Fruit fly (Drosophila melanogaster) whole organism, embryonic: Measurements from ENCODE around the gene Jhbp7.

Experiments
- Atf6 ChIP-seq: fragments of 200-800 bp; sonication (Bioruptor generic); IDR thresholded peaks from 2 replicates; pipeline ENCODE4 v1.3.6; 2022; ENCODE audit warnings: missing biosample characterization, missing genetic modification characterization
- BEAF-32 ChIP-seq: fragments of 200-800 bp; sonication (Bioruptor generic); optimal IDR thresholded peaks from 3 replicates; lab custom pipeline; 2017; ENCODE audit warnings: missing biosample characterization, missing genetic modification characterization, mild to moderate bottlenecking, moderate library complexity, missing genetic modification reagents
- Bdp1 ChIP-seq: fragments of 200-800 bp; sonication (Bioruptor generic); optimal IDR thresholded peaks from 3 replicates; lab custom pipeline; 2016; ENCODE audit warnings: missing biosample characterization, missing genetic modification characterization
- Blimp-1 ChIP-seq: fragments of 200-800 bp; sonication (Bioruptor generic); optimal IDR thresholded peaks from 3 replicates; lab custom pipeline; 2018; ENCODE audit warnings: missing biosample characterization, missing genetic modification characterization, mild to moderate bottlenecking, moderate library complexity, missing genetic modification reagents
- Bteb2 ChIP-seq: fragments of 200-800 bp; sonication (Bioruptor generic); optimal IDR thresholded peaks from 2 replicates; lab custom pipeline; 2016; ENCODE audit warnings: missing biosample characterization, missing genetic modification characterization
- CG10267 ChIP-seq: fragments of 200-800 bp; sonication (Bioruptor generic); optimal IDR thresholded peaks from 2 replicates; lab custom pipeline; 2018; ENCODE audit warnings: missing biosample characterization, mild to moderate bottlenecking, missing genetic modification characterization, moderate library complexity
- CG10431 ChIP-seq: fragments of 200-800 bp; sonication (Bioruptor generic); optimal IDR thresholded peaks from 3 replicates; lab custom pipeline; 2018; ENCODE audit warnings: missing biosample characterization, mild to moderate bottlenecking, missing genetic modification characterization
- CG10462 ChIP-seq: fragments of 200-800 bp; sonication (Bioruptor generic); optimal IDR thresholded peaks from 2 replicates; lab custom pipeline; 2016; ENCODE audit warnings: missing biosample characterization, missing genetic modification characterization
- CG11696 ChIP-seq: fragments of 200-800 bp; sonication (Bioruptor generic); IDR thresholded peaks from 2 replicates; pipeline ENCODE4 v1.3.6; 2022; ENCODE audit warnings: missing biosample characterization, missing genetic modification characterization
- CG12744 ChIP-seq: fragments of 200-800 bp; sonication (Bioruptor generic); optimal IDR thresholded peaks from 2 replicates; lab custom pipeline; 2016; ENCODE audit warnings: missing biosample characterization, missing genetic modification characterization
- CG12769 ChIP-seq: fragments of 200-800 bp; sonication (Bioruptor generic); optimal IDR thresholded peaks from 2 replicates; lab custom pipeline; 2019; ENCODE audit warnings: missing biosample characterization, mild to moderate bottlenecking, missing genetic modification characterization, moderate library complexity
- CG13894 ChIP-seq: fragments of 200-800 bp; sonication (Bioruptor generic); optimal IDR thresholded peaks from 3 replicates; lab custom pipeline; 2018; ENCODE audit warnings: missing biosample characterization, mild to moderate bottlenecking, missing genetic modification characterization, moderate library complexity
- CG17359 ChIP-seq: fragments of 200-800 bp; sonication (Bioruptor generic); optimal IDR thresholded peaks from 3 replicates; lab custom pipeline; 2018; ENCODE audit warnings: missing biosample characterization, mild to moderate bottlenecking, missing genetic modification characterization, moderate library complexity
- CG31224 ChIP-seq: fragments of 200-800 bp; sonication (Bioruptor generic); IDR thresholded peaks from 2 replicates; pipeline ENCODE4 v1.3.6; 2022; ENCODE audit warnings: missing biosample characterization, missing genetic modification characterization
- CG33557 ChIP-seq: fragments of 200-800 bp; sonication (Bioruptor generic); optimal IDR thresholded peaks from 2 replicates; lab custom pipeline; 2019; ENCODE audit warnings: missing biosample characterization, mild to moderate bottlenecking, missing genetic modification characterization, moderate library complexity
- CG4282 ChIP-seq: fragments of 200-800 bp; sonication (Bioruptor generic); optimal IDR thresholded peaks from 2 replicates; lab custom pipeline; 2016; ENCODE audit warnings: missing biosample characterization, missing genetic modification characterization
- CG43689 ChIP-seq: fragments of 200-800 bp; sonication (Bioruptor generic); IDR thresholded peaks from 2 replicates; pipeline ENCODE4 v1.3.6; 2022; ENCODE audit warnings: missing biosample characterization, missing genetic modification characterization
- CG9876 ChIP-seq: fragments of 200-800 bp; sonication (Bioruptor generic); optimal IDR thresholded peaks from 2 replicates; lab custom pipeline; 2016; ENCODE audit warnings: missing biosample characterization, missing genetic modification characterization
- CHES-1-like ChIP-seq: fragments of 200-800 bp; sonication (Bioruptor generic); optimal IDR thresholded peaks from 2 replicates; lab custom pipeline; 2016; ENCODE audit warnings: missing biosample characterization, missing genetic modification characterization
- Dad ChIP-seq: fragments of 200-800 bp; sonication (Bioruptor generic); optimal IDR thresholded peaks from 3 replicates; lab custom pipeline; 2016; ENCODE audit warnings: missing biosample characterization, missing genetic modification characterization
- Drgx ChIP-seq: fragments of 200-800 bp; sonication (Bioruptor generic); IDR thresholded peaks from 2 replicates; pipeline ENCODE4 v1.3.6; 2022; ENCODE audit warnings: missing biosample characterization, missing genetic modification characterization
- Ets97D ChIP-seq: fragments of 200-800 bp; sonication (Bioruptor generic); optimal IDR thresholded peaks from 3 replicates; lab custom pipeline; 2016; ENCODE audit warnings: missing biosample characterization, missing genetic modification characterization
- Gsc ChIP-seq: fragments of 200-800 bp; sonication (Bioruptor generic); IDR thresholded peaks from 2 replicates; pipeline ENCODE4 v1.3.6; 2022; ENCODE audit warnings: missing biosample characterization, missing genetic modification characterization
- HLHmδ ChIP-seq: fragments of 200-800 bp; sonication (Bioruptor generic); optimal IDR thresholded peaks from 2 replicates; lab custom pipeline; 2018; ENCODE audit warnings: missing biosample characterization, mild to moderate bottlenecking, missing genetic modification characterization, moderate library complexity
- Kr ChIP-seq: fragments of 200-800 bp; sonication (Bioruptor generic); optimal IDR thresholded peaks from 2 replicates; lab custom pipeline; 2017; ENCODE audit warnings: missing biosample characterization, mild to moderate bottlenecking, missing genetic modification characterization
- Lim3 ChIP-seq: fragments of 200-800 bp; sonication (Bioruptor generic); IDR thresholded peaks from 2 replicates; pipeline ENCODE4 v1.3.6; 2022; ENCODE audit warnings: missing biosample characterization, missing genetic modification characterization
- Lpt ChIP-seq: fragments of >200 bp; optimal IDR thresholded peaks from 2 replicates; lab custom pipeline; 2018; ENCODE audit warnings: missing biosample characterization, missing genetic modification characterization
- Nf-YA ChIP-seq: fragments of 200-800 bp; sonication (Bioruptor generic); IDR thresholded peaks from 2 replicates; pipeline ENCODE4 v1.3.6; 2022; ENCODE audit warnings: missing biosample characterization, missing genetic modification characterization
- Nf-YB ChIP-seq: fragments of 200-800 bp; sonication (Bioruptor generic); optimal IDR thresholded peaks from 3 replicates; lab custom pipeline; 2019; ENCODE audit warnings: missing biosample characterization, mild to moderate bottlenecking, missing genetic modification characterization, moderate library complexity
- Nf-YC ChIP-seq: fragments of 200-800 bp; optimal IDR thresholded peaks from 3 replicates; lab custom pipeline; 2019; ENCODE audit warnings: missing biosample characterization, mild to moderate bottlenecking, missing genetic modification characterization, moderate library complexity
- Oli ChIP-seq: fragments of 200-800 bp; sonication (Bioruptor generic); optimal IDR thresholded peaks from 2 replicates; lab custom pipeline; 2018; ENCODE audit warnings: missing biosample characterization, mild to moderate bottlenecking, missing genetic modification characterization, moderate library complexity
- Vsx1 ChIP-seq: fragments of 200-800 bp; sonication (Bioruptor generic); optimal IDR thresholded peaks from 2 replicates; lab custom pipeline; 2017; ENCODE audit warnings: missing biosample characterization, mild to moderate bottlenecking, missing genetic modification characterization, missing genetic modification reagents
- amos ChIP-seq: fragments of 200-800 bp; sonication (Bioruptor generic); IDR thresholded peaks from 2 replicates; pipeline ENCODE4 v1.3.6; 2022; ENCODE audit warnings: missing biosample characterization, missing genetic modification characterization; ENCODE audit not compliant: partially characterized antibody
- crc ChIP-seq: fragments of 200-800 bp; sonication (Bioruptor generic); optimal IDR thresholded peaks from 2 replicates; lab custom pipeline; 2016; ENCODE audit warnings: missing biosample characterization, missing genetic modification characterization
- dan ChIP-seq: fragments of 200-800 bp; sonication (Bioruptor generic); IDR thresholded peaks from 2 replicates; pipeline ENCODE4 v1.3.6; 2022; ENCODE audit warnings: missing biosample characterization, missing genetic modification characterization
- dm ChIP-seq: fragments of 200-800 bp; sonication (Bioruptor generic); optimal IDR thresholded peaks from 3 replicates; lab custom pipeline; 2016; ENCODE audit warnings: missing biosample characterization, missing genetic modification characterization
- en ChIP-seq: fragments of 200-800 bp; sonication (Bioruptor generic); optimal IDR thresholded peaks from 2 replicates; lab custom pipeline; 2016; ENCODE audit warnings: missing biosample characterization, missing genetic modification characterization
- eyg ChIP-seq: fragments of 200-800 bp; sonication (Bioruptor generic); optimal IDR thresholded peaks from 3 replicates; lab custom pipeline; 2016; ENCODE audit warnings: missing biosample characterization, missing genetic modification characterization
- ftz-f1 ChIP-seq: fragments of 200-800 bp; sonication (Bioruptor generic); optimal IDR thresholded peaks from 2 replicates; lab custom pipeline; 2016; ENCODE audit warnings: missing biosample characterization, missing genetic modification characterization
- gro ChIP-seq: fragments of 200-800 bp; sonication (Bioruptor generic); optimal IDR thresholded peaks from 2 replicates; lab custom pipeline; 2016; ENCODE audit warnings: missing biosample characterization, missing genetic modification characterization
- h ChIP-seq: fragments of >200 bp; optimal IDR thresholded peaks from 2 replicates; lab custom pipeline; 2017
- jing ChIP-seq: fragments of 200-800 bp; sonication (Bioruptor generic); optimal IDR thresholded peaks from 2 replicates; lab custom pipeline; 2018; ENCODE audit warnings: missing biosample characterization, mild to moderate bottlenecking, missing genetic modification characterization
- lmd ChIP-seq: fragments of 200-800 bp; sonication (Bioruptor generic); IDR thresholded peaks from 2 replicates; pipeline ENCODE4 v1.3.6; 2022; ENCODE audit warnings: missing biosample characterization, missing genetic modification characterization
- maf-S ChIP-seq: fragments of 200-800 bp; sonication (Bioruptor generic); optimal IDR thresholded peaks from 2 replicates; lab custom pipeline; 2016; ENCODE audit warnings: missing biosample characterization, missing genetic modification characterization
- oc ChIP-seq: fragments of 200-800 bp; sonication (Bioruptor generic); optimal IDR thresholded peaks from 2 replicates; lab custom pipeline; 2018; ENCODE audit warnings: missing biosample characterization, mild to moderate bottlenecking, missing genetic modification characterization, moderate library complexity
- psq ChIP-seq: fragments of 200-800 bp; sonication (Bioruptor generic); optimal IDR thresholded peaks from 2 replicates; lab custom pipeline; 2017; ENCODE audit warnings: missing biosample characterization, missing genetic modification characterization
- sna ChIP-seq: fragments of 200-800 bp; sonication (Bioruptor generic); IDR thresholded peaks from 2 replicates; pipeline ENCODE4 v1.3.6; 2022; ENCODE audit warnings: missing biosample characterization, missing genetic modification characterization; ENCODE audit not compliant: partially characterized antibody
- so ChIP-seq: fragments of 200-800 bp; sonication (Bioruptor generic); IDR thresholded peaks from 3 replicates; pipeline ENCODE4 v1.3.6; 2022; ENCODE audit warnings: missing biosample characterization, missing genetic modification characterization
- stc ChIP-seq: fragments of 200-800 bp; sonication (Bioruptor generic); IDR thresholded peaks from 2 replicates; pipeline ENCODE4 v1.3.6; 2022; ENCODE audit warnings: missing biosample characterization, missing genetic modification characterization
- tin ChIP-seq: fragments of 200-800 bp; sonication (Bioruptor generic); optimal IDR thresholded peaks from 3 replicates; lab custom pipeline; 2016; ENCODE audit warnings: missing biosample characterization, missing genetic modification characterization
- yki ChIP-seq: fragments of >200 bp; optimal IDR thresholded peaks from 3 replicates; lab custom pipeline; 2018
- z ChIP-seq: fragments of 200-800 bp; sonication (Bioruptor generic); IDR thresholded peaks from 3 replicates; pipeline ENCODE4 v1.3.6; 2022; ENCODE audit warnings: missing biosample characterization, missing genetic modification characterization

The Jhbp7 gene

dm6 chr3R:25247379-25247869, 10.0 kb downstream of the Jhbp7 start, which contains the start of the genes RpS27 and Nup37 (continued):
- TF ChIP-seq Vsx1 (GFP tag; lab: Kevin White, UChicago) (peak; percentile 98), CG13894 (tag; lab: Kevin White, UChicago) (peak; percentile 96), CG33557 (peak; percentile 96), Nf-YA (peak; percentile 93), Dad (GFP tag; lab: Kevin White, UChicago) (peak; percentile 99), CG12744 (GFP tag; lab: Kevin White, UChicago) (peak; percentile 96), so (GFP tag; lab: Robert Waterston, UW) (peak; percentile 95), Drgx (peak; percentile 75), ftz-f1 (peak; percentile 90), jing (peak; percentile 94), lmd (GFP tag; lab: Robert Waterston, UW) (peak; percentile 95), yki (lab: Kevin White, UChicago) (no peak), eyg (GFP tag; lab: Kevin White, UChicago) (peak; percentile 99), psq (GFP tag; lab: Kevin White, UChicago) (peak; percentile 94), amos (peak; percentile 41; the same call in 1 of the 2 replicates), CG17359 (tag; lab: Kevin White, UChicago) (peak; percentile 97), Lpt (GFP tag; lab: Kevin White, UChicago) (no peak), BEAF-32 (GFP tag; lab: Kevin White, UChicago) (peak; percentile 67), sna (GFP tag; lab: Robert Waterston, UW) (no peak), CG31224 (peak; percentile 93), CG43689 (GFP tag; lab: Robert Waterston, UW) (peak; percentile 95), Bdp1 (GFP tag; lab: Kevin White, UChicago) (peak; percentile 94), CG10462 (GFP tag; lab: Kevin White, UChicago) (peak; percentile 93), CG4282 (GFP tag; lab: Kevin White, UChicago) (peak; percentile 97), stc (GFP tag; lab: Robert Waterston, UW) (peak; percentile 93), tin (GFP tag; lab: Kevin White, UChicago) (peak; percentile 98), CG9876 (GFP tag; lab: Kevin White, UChicago) (peak; percentile 99), gro (GFP tag; lab: Kevin White, UChicago) (peak; percentile 97), Atf6 (GFP tag; lab: Robert Waterston, UW) (peak; percentile 93), Nf-YC (tag; lab: Kevin White, UChicago) (peak; percentile 88), Oli (tag; lab: Kevin White, UChicago) (peak; percentile 94), Ets97D (GFP tag; lab: Kevin White, UChicago) (peak; percentile 100), CG10267 (tag; lab: Kevin White, UChicago) (peak; percentile 99), Gsc (peak; percentile 83; the same call in 1 of the 2 replicates), maf-S (peak; percentile 98), HLHmδ (GFP tag; lab: Kevin White, UChicago) (peak; percentile 100), CG11696 (GFP tag; lab: Robert Waterston, UW) (peak; percentile 84), crc (GFP tag; lab: Kevin White, UChicago) (peak; percentile 97), CG12769 (tag; lab: Kevin White, UChicago) (peak; percentile 98), oc (tag; lab: Kevin White, UChicago) (peak; percentile 92), CHES-1-like (GFP tag; lab: Kevin White, UChicago) (peak; percentile 99), Lim3 (GFP tag; lab: Robert Waterston, UW) (peak; percentile 68; the same call in 1 of the 2 replicates), dan (GFP tag; lab: Robert Waterston, UW) (no peak; the same call in 1 of the 2 replicates), Blimp-1 (peak; percentile 86), Nf-YB (GFP tag; lab: Kevin White, UChicago) (peak; percentile 84), z (GFP tag; lab: Robert Waterston, UW) (peak; percentile 78), Kr (GFP tag; lab: Kevin White, UChicago) (peak; percentile 97), dm (GFP tag; lab: Kevin White, UChicago) (peak; percentile 99), CG10431 (GFP tag; lab: Kevin White, UChicago) (peak; percentile 98), Bteb2 (peak; percentile 97), h (lab: Kevin White, UChicago) (no peak), en (GFP tag; lab: Kevin White, UChicago) (peak; percentile 98)
